Fruit fly (Drosophila melanogaster): Measurements from ENCODE around the gene CG44325.

Gene CG44325

DNA sequence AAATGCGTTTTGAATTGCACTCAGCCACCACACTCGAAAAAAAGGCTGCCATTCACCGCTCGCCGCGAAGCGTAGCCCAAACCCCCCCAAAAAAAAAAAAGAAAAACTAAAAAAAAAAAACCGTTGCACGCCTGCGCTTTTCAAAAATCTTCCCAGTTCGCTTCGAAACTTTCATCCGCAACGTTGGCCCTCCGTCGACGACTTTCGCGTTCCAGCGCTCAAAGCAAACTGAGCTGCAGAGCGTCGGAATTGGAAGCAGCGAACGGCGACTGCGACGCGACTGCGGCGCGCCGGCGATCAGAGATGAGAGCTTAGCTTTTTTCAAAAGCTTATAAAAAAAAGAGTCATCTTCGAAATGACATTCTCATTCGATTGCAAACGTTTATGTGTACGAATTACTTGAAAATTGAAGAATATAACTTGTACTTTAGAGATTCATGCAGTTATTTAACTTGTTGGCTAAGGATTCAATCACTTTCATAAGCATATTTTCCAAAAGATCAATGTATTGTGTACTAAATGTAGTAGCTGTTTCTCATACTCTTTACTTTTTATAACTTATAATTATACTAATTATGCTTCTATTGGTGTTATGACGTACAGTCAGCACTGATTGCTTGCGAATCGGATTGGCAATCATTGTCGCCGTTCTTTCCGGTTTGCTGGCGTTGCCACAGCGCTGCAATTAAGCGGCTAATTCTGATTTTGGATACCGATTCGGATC lies 10.4 kb downstream of the CG44325 start, which contains the start of gene CG15365:
Gene CG15365, minus strand, starts transcription at position 230 of the 724 bp plus-strand sequence.
- TF ChIP-seq sv (GFP tag; optimal IDR thresholded peaks at IDR 0.05) (no peak), ey (GFP tag; optimal IDR thresholded peaks at IDR 0.05) (no peak), dsf (GFP tag; optimal IDR thresholded peaks at IDR 0.05; ENCODE audit: borderline replicate concordance) (no peak), CG32264 (GFP tag; optimal IDR thresholded peaks at IDR 0.05) (no peak), foxo (GFP tag; optimal IDR thresholded peaks at IDR 0.05) (peak in 1 of 2 experiments; percentile 43), Vsx2 (GFP tag; optimal IDR thresholded peaks at IDR 0.05; ENCODE audit: partially characterized antibody) (no peak), pan (optimal IDR thresholded peaks at IDR 0.05) (no peak), GATAd (GFP tag; optimal IDR thresholded peaks at IDR 0.05) (no peak), Myc (optimal IDR thresholded peaks at IDR 0.05) (peak; percentile 88), Hnf4 (GFP tag; optimal IDR thresholded peaks at IDR 0.05) (no peak), usp (GFP tag; optimal IDR thresholded peaks at IDR 0.05) (no peak), CrebA (GFP tag; optimal IDR thresholded peaks at IDR 0.05; ENCODE audit: borderline replicate concordance) (no peak), dmrt93B (GFP tag; optimal IDR thresholded peaks at IDR 0.05) (peak; percentile 39), Sp1 (GFP tag; optimal IDR thresholded peaks at IDR 0.05) (peak; percentile 49), Rel (GFP tag; optimal IDR thresholded peaks at IDR 0.05) (no peak), Rel (tag; optimal IDR thresholded peaks at IDR 0.05) (no peak), brk (GFP tag; optimal IDR thresholded peaks at IDR 0.05) (no peak), jim (GFP tag; optimal IDR thresholded peaks at IDR 0.05) (no peak), br (GFP tag; optimal IDR thresholded peaks at IDR 0.05) (no peak), Jra (GFP tag; optimal IDR thresholded peaks at IDR 0.05) (no peak), N (GFP tag; optimal IDR thresholded peaks at IDR 0.05) (no peak), Hr78 (GFP tag; optimal IDR thresholded peaks at IDR 0.05) (no peak), Abd-B (GFP tag; optimal IDR thresholded peaks at IDR 0.05) (no peak), CG9705 (GFP tag; optimal IDR thresholded peaks at IDR 0.05) (no peak), tai (GFP tag; optimal IDR thresholded peaks at IDR 0.05) (no peak), h (GFP tag; optimal IDR thresholded peaks at IDR 0.05) (peak; percentile 44), Mio (GFP tag; optimal IDR thresholded peaks at IDR 0.05) (no peak), woc (GFP tag; optimal IDR thresholded peaks at IDR 0.05) (peak; percentile 48), HLH106 (tag; optimal IDR thresholded peaks at IDR 0.05) (peak; percentile 60), Dfd (GFP tag; optimal IDR thresholded peaks at IDR 0.05) (no peak), lola (GFP tag; optimal IDR thresholded peaks at IDR 0.05) (no peak), psq (GFP tag; optimal IDR thresholded peaks at IDR 0.05) (no peak), dl (GFP tag; optimal IDR thresholded peaks at IDR 0.05; ENCODE audit: insufficient read depth in 1 of 2, partially characterized antibody in 2 of 2) (no peak), rgr (GFP tag; optimal IDR thresholded peaks at IDR 0.05) (peak; percentile 48), fru (GFP tag; optimal IDR thresholded peaks at IDR 0.05) (peak; percentile 19), OdsH (GFP tag; optimal IDR thresholded peaks at IDR 0.05) (no peak), Hr83 (GFP tag; optimal IDR thresholded peaks at IDR 0.05; ENCODE audit: poor library complexity, severe bottlenecking) (no peak), sage (GFP tag; optimal IDR thresholded peaks at IDR 0.05) (no peak), Dif (GFP tag; optimal IDR thresholded peaks at IDR 0.05; ENCODE audit: partially characterized antibody) (no peak)

dm6 chrX:9066802-9067489 lies 11.4 kb downstream of the CG44325 start:
- TF ChIP-seq Myc (optimal IDR thresholded peaks at IDR 0.05) (no peak), ey (GFP tag; optimal IDR thresholded peaks at IDR 0.05) (peak; percentile 64), pan (optimal IDR thresholded peaks at IDR 0.05) (no peak), dl (GFP tag; optimal IDR thresholded peaks at IDR 0.05; ENCODE audit: insufficient read depth in 1 of 2, partially characterized antibody in 2 of 2) (no peak), sv (GFP tag; optimal IDR thresholded peaks at IDR 0.05) (no peak), fru (GFP tag; optimal IDR thresholded peaks at IDR 0.05) (peak; percentile 75), Dfd (GFP tag; optimal IDR thresholded peaks at IDR 0.05) (no peak), psq (GFP tag; optimal IDR thresholded peaks at IDR 0.05) (peak; percentile 72), rgr (GFP tag; optimal IDR thresholded peaks at IDR 0.05) (peak; percentile 78), Abd-B (GFP tag; optimal IDR thresholded peaks at IDR 0.05) (no peak), Vsx2 (GFP tag; optimal IDR thresholded peaks at IDR 0.05; ENCODE audit: partially characterized antibody) (no peak), foxo (GFP tag; optimal IDR thresholded peaks at IDR 0.05) (peak in 1 of 2 experiments; percentile 87), br (GFP tag; optimal IDR thresholded peaks at IDR 0.05) (peak; percentile 33), Dif (GFP tag; optimal IDR thresholded peaks at IDR 0.05; ENCODE audit: partially characterized antibody) (no peak), woc (GFP tag; optimal IDR thresholded peaks at IDR 0.05) (peak; percentile 45), brk (GFP tag; optimal IDR thresholded peaks at IDR 0.05) (peak; percentile 45), Rel (GFP tag; optimal IDR thresholded peaks at IDR 0.05) (peak; percentile 19), Rel (tag; optimal IDR thresholded peaks at IDR 0.05) (peak; percentile 34), lola (GFP tag; optimal IDR thresholded peaks at IDR 0.05) (no peak), Sp1 (GFP tag; optimal IDR thresholded peaks at IDR 0.05) (peak; percentile 82), sage (GFP tag; optimal IDR thresholded peaks at IDR 0.05) (peak; percentile 74), tai (GFP tag; optimal IDR thresholded peaks at IDR 0.05) (no peak), h (GFP tag; optimal IDR thresholded peaks at IDR 0.05) (peak; percentile 85), Hnf4 (GFP tag; optimal IDR thresholded peaks at IDR 0.05) (peak; percentile 56), Jra (GFP tag; optimal IDR thresholded peaks at IDR 0.05) (no peak), GATAd (GFP tag; optimal IDR thresholded peaks at IDR 0.05) (no peak), jim (GFP tag; optimal IDR thresholded peaks at IDR 0.05) (no peak), OdsH (GFP tag; optimal IDR thresholded peaks at IDR 0.05) (peak; percentile 75), CG9705 (GFP tag; optimal IDR thresholded peaks at IDR 0.05) (peak; percentile 4), dmrt93B (GFP tag; optimal IDR thresholded peaks at IDR 0.05) (peak; percentile 64), HLH106 (tag; optimal IDR thresholded peaks at IDR 0.05) (peak; percentile 80), usp (GFP tag; optimal IDR thresholded peaks at IDR 0.05) (no peak)
